Worm (Caenorhabditis elegans) whole organism, L4 larva: ENCODE results near the gene C37C3.10.

Experiments
- F10B5.3 ChIP-seq: sonication (generic microtip); optimal IDR thresholded peaks from 2 replicates; lab custom pipeline; 2016; ENCODE audit warnings: mild to moderate bottlenecking, missing genetic modification characterization, missing compliant biosample characterization
- F37D6.2 ChIP-seq: sonication (generic microtip); optimal IDR thresholded peaks from 2 replicates; lab custom pipeline; 2016; ENCODE audit warnings: mild to moderate bottlenecking, missing genetic modification characterization, missing compliant biosample characterization
- R02D3.7 ChIP-seq: fragments of 150-350 bp; sonication (generic microtip); optimal IDR thresholded peaks from 3 replicates; lab custom pipeline; 2014; ENCODE audit warnings: missing biosample characterization, missing genetic modification characterization
- T26A8.4 ChIP-seq: fragments of 200-800 bp; sonication (Bioruptor generic); IDR thresholded peaks from 2 replicates; pipeline ENCODE4 v1.3.6; 2022; ENCODE audit warnings: missing genetic modification characterization, missing compliant biosample characterization
- Y105C5A.15 ChIP-seq: fragments of 200-800 bp; sonication (Bioruptor generic); IDR thresholded peaks from 2 replicates; pipeline ENCODE4 v1.3.6; 2022; ENCODE audit warnings: missing genetic modification characterization, missing compliant biosample characterization
- Y5F2A.4 ChIP-seq: fragments of 200-800 bp; sonication (Bioruptor generic); optimal IDR thresholded peaks from 2 replicates; lab custom pipeline; 2018; ENCODE audit warnings: mild to moderate bottlenecking, missing genetic modification characterization, missing compliant biosample characterization
- Y75B8A.6 ChIP-seq: fragments of 200-800 bp; sonication (Bioruptor generic); IDR thresholded peaks from 2 replicates; pipeline ENCODE4 v1.3.6; 2022; ENCODE audit warnings: missing genetic modification reagents, missing genetic modification characterization, missing compliant biosample characterization
- ZK337.2 ChIP-seq: fragments of 200-800 bp; sonication (Bioruptor generic); IDR thresholded peaks from 2 replicates; pipeline ENCODE4 v1.3.6; 2022; ENCODE audit warnings: missing genetic modification reagents, missing genetic modification characterization, missing compliant biosample characterization
- ZK546.5 ChIP-seq, 2 experiments: sonication (generic microtip); optimal IDR thresholded peaks; 2 replicates each; lab custom pipeline; 2017; ENCODE audit warnings: missing biosample characterization in 2 of 2, missing genetic modification characterization in 2 of 2
- ceh-32 ChIP-seq: sonication (generic microtip); optimal IDR thresholded peaks from 2 replicates; lab custom pipeline; 2016; ENCODE audit warnings: mild to moderate bottlenecking, missing genetic modification characterization, missing compliant biosample characterization; ENCODE audit not compliant: poor library complexity
- ceh-62 ChIP-seq: sonication (generic microtip); optimal IDR thresholded peaks from 2 replicates; lab custom pipeline; 2017; ENCODE audit warnings: missing biosample characterization, missing genetic modification characterization
- daf-12 ChIP-seq: fragments of 150-350 bp; optimal IDR thresholded peaks from 2 replicates; lab custom pipeline; 2014; ENCODE audit warnings: missing biosample characterization, missing genetic modification reagents, missing genetic modification characterization
- daf-16 ChIP-seq, 3 experiments: sonication (generic microtip); optimal IDR thresholded peaks; 2 replicates each; lab custom pipeline; 2016 to 2017; ENCODE audit warnings: missing genetic modification characterization in 3 of 3, missing genetic modification reagents in 3 of 3, mild to moderate bottlenecking in 2 of 3, missing compliant biosample characterization in 2 of 3, missing biosample characterization in 1 of 3, moderate library complexity in 1 of 3
- daf-8 ChIP-seq: fragments of 200-800 bp; sonication (Bioruptor generic); IDR thresholded peaks from 2 replicates; pipeline ENCODE4 v1.3.6; 2022; ENCODE audit warnings: missing genetic modification characterization, missing compliant biosample characterization
- dmd-6 ChIP-seq: fragments of 200-800 bp; sonication (Bioruptor generic); IDR thresholded peaks from 2 replicates; pipeline ENCODE4 v1.3.6; 2022; ENCODE audit warnings: missing genetic modification reagents, missing genetic modification characterization, missing compliant biosample characterization
- dve-1 ChIP-seq: sonication (generic microtip); optimal IDR thresholded peaks from 2 replicates; lab custom pipeline; 2017; ENCODE audit warnings: antibody characterized with exemption, mild to moderate bottlenecking, missing genetic modification characterization, missing compliant biosample characterization; ENCODE audit not compliant: insufficient read depth
- gei-8 ChIP-seq: fragments of 200-800 bp; sonication (Bioruptor generic); optimal IDR thresholded peaks from 2 replicates; lab custom pipeline; 2018; ENCODE audit warnings: mild to moderate bottlenecking, missing genetic modification characterization, missing compliant biosample characterization
- hlh-30 ChIP-seq: sonication (generic microtip); optimal IDR thresholded peaks from 2 replicates; lab custom pipeline; 2017; ENCODE audit warnings: antibody characterized with exemption, mild to moderate bottlenecking, missing genetic modification characterization, missing compliant biosample characterization; ENCODE audit not compliant: insufficient read depth
- hmg-1.1 ChIP-seq: fragments of 200-800 bp; sonication (Bioruptor generic); IDR thresholded peaks from 2 replicates; pipeline ENCODE4 v1.3.6; 2022; ENCODE audit warnings: missing genetic modification reagents, missing genetic modification characterization, missing compliant biosample characterization
- jun-1 ChIP-seq: fragments of 150-350 bp; optimal IDR thresholded peaks from 2 replicates; lab custom pipeline; 2014; ENCODE audit warnings: missing biosample characterization, missing genetic modification reagents, missing genetic modification characterization
- lin-13 ChIP-seq: fragments of 150-350 bp; optimal IDR thresholded peaks from 2 replicates; lab custom pipeline; 2014; ENCODE audit warnings: missing biosample characterization, missing genetic modification reagents, missing genetic modification characterization
- lin-15B ChIP-seq: fragments of 150-350 bp; sonication (generic microtip); optimal IDR thresholded peaks from 3 replicates; lab custom pipeline; 2014; ENCODE audit warnings: missing biosample characterization, missing genetic modification characterization
- lin-38 ChIP-seq: fragments of 200-800 bp; sonication (Bioruptor generic); IDR thresholded peaks from 2 replicates; pipeline ENCODE4 v1.3.6; 2022; ENCODE audit warnings: missing genetic modification reagents, missing genetic modification characterization, missing compliant biosample characterization
- lin-39 ChIP-seq: fragments of 150-350 bp; optimal IDR thresholded peaks from 2 replicates; lab custom pipeline; 2014; ENCODE audit warnings: missing biosample characterization, missing genetic modification reagents, missing genetic modification characterization
- lsy-2 ChIP-seq, 2 experiments: fragments of 150-350 bp in 1 of 2; sonication (generic microtip) in 1 of 2; optimal IDR thresholded peaks; 2 replicates each; lab custom pipeline; 2014 to 2017; ENCODE audit warnings: missing biosample characterization in 2 of 2, missing genetic modification characterization in 2 of 2
- mes-2 ChIP-seq: sonication (generic microtip); optimal IDR thresholded peaks from 2 replicates; lab custom pipeline; 2016; ENCODE audit warnings: missing genotype, mild to moderate bottlenecking, missing genetic modification characterization, missing compliant biosample characterization; ENCODE audit not compliant: poor library complexity, severe bottlenecking
- nhr-25 ChIP-seq: sonication (generic microtip); optimal IDR thresholded peaks from 2 replicates; lab custom pipeline; 2017; ENCODE audit warnings: missing genetic modification characterization, mild to moderate bottlenecking, missing compliant biosample characterization, antibody characterized with exemption, moderate library complexity, borderline replicate concordance; ENCODE audit not compliant: insufficient read depth
- nhr-28 ChIP-seq: fragments of 150-350 bp; optimal IDR thresholded peaks from 2 replicates; lab custom pipeline; 2014; ENCODE audit warnings: missing biosample characterization, missing genetic modification characterization
- nhr-6 ChIP-seq: fragments of 150-350 bp; optimal IDR thresholded peaks from 2 replicates; lab custom pipeline; 2014; ENCODE audit warnings: missing biosample characterization, missing genetic modification characterization
- nhr-76 ChIP-seq: fragments of 150-350 bp; optimal IDR thresholded peaks from 2 replicates; lab custom pipeline; 2014; ENCODE audit warnings: missing biosample characterization, missing genetic modification characterization
- saeg-2 ChIP-seq: fragments of 200-800 bp; sonication (Bioruptor generic); IDR thresholded peaks from 2 replicates; pipeline ENCODE4 v1.3.6; 2022; ENCODE audit warnings: missing genetic modification reagents, missing genetic modification characterization, missing compliant biosample characterization
- skn-1 ChIP-seq: fragments of 150-350 bp; optimal IDR thresholded peaks from 2 replicates; lab custom pipeline; 2014; ENCODE audit warnings: missing biosample characterization, missing genetic modification characterization
- snpc-1.2 ChIP-seq: fragments of 200-800 bp; sonication (Bioruptor generic); IDR thresholded peaks from 2 replicates; pipeline ENCODE4 v1.3.6; 2022; ENCODE audit warnings: missing genetic modification reagents, missing genetic modification characterization, missing compliant biosample characterization
- snpc-4 ChIP-seq: fragments of 150-350 bp; optimal IDR thresholded peaks from 2 replicates; lab custom pipeline; 2014; ENCODE audit warnings: missing biosample characterization, missing genetic modification characterization
- spr-3 ChIP-seq: fragments of 200-800 bp; sonication (Bioruptor generic); optimal IDR thresholded peaks from 2 replicates; lab custom pipeline; 2018; ENCODE audit warnings: mild to moderate bottlenecking, missing genetic modification characterization, missing compliant biosample characterization
- tra-1 ChIP-seq: fragments of 200-800 bp; sonication (Bioruptor generic); IDR thresholded peaks from 2 replicates; pipeline ENCODE4 v1.3.6; 2022; ENCODE audit warnings: missing genetic modification reagents, missing genetic modification characterization, missing compliant biosample characterization
- unc-39 ChIP-seq: sonication (generic microtip); optimal IDR thresholded peaks from 2 replicates; lab custom pipeline; 2017; ENCODE audit warnings: missing biosample characterization, missing genetic modification characterization
- vab-7 ChIP-seq: fragments of 200-800 bp; sonication (Bioruptor generic); IDR thresholded peaks from 2 replicates; pipeline ENCODE4 v1.3.6; 2022; ENCODE audit warnings: missing genetic modification reagents, missing genetic modification characterization, missing compliant biosample characterization
- ztf-7 ChIP-seq: fragments of 150-350 bp; optimal IDR thresholded peaks from 2 replicates; lab custom pipeline; 2014; ENCODE audit warnings: missing biosample characterization, missing genetic modification characterization

The C37C3.10 gene

DNA sequence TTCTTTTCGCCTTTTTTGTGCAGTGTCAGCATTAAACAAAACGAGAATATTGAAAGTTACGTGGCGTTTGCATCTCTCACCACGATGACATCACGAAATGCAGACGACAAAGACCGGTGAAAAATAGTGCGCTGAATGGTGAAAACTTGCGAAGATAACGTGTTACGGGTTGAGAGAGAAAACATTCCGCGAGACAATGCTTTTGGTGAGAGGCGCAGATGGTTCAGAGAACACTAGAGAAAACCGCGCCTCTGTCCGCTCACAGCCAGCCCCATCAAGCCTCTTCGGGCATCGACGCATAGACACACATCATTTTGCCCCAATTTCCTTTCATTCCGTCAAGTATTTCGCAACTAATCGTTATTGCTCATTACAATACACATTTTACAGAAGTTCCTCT, 8.3 kb downstream of the C37C3.10 start, which contains the start of the genes C37C3.9 and C37C3.18 (continued):
- TF ChIP-seq vab-7 (GFP tag; lab: Robert Waterston, UW) (no peak), lin-38 (GFP tag; lab: Robert Waterston, UW) (peak; percentile 58), ZK337.2 (GFP tag; lab: Robert Waterston, UW) (no peak), F10B5.3 (tag; lab: Kevin White, UChicago) (no peak), dmd-6 (peak; percentile 84), dve-1 (peak; percentile 88), T26A8.4 (peak; percentile 68), daf-12 (tag; lab: Kevin White, UChicago) (no peak), nhr-28 (tag; lab: Kevin White, UChicago) (peak; percentile 83), lin-39 (tag; lab: Kevin White, UChicago) (no peak), gei-8 (GFP tag; lab: Kevin White, UChicago) (no peak), saeg-2 (no peak), snpc-4 (tag; lab: Kevin White, UChicago) (peak; percentile 72), ztf-7 (tag; lab: Kevin White, UChicago) (peak; percentile 64), hmg-1.1 (GFP tag; lab: Robert Waterston, UW) (peak; percentile 90), daf-8 (GFP tag; lab: Robert Waterston, UW) (no peak), nhr-76 (tag; lab: Kevin White, UChicago) (no peak), skn-1 (tag; lab: Kevin White, UChicago) (no peak), nhr-25 (tag; lab: Kevin White, UChicago) (peak; percentile 37), Y75B8A.6 (GFP tag; lab: Robert Waterston, UW) (no peak), lin-15B (tag; lab: Kevin White, UChicago) (no peak), ceh-32 (tag; lab: Kevin White, UChicago) (no peak), F37D6.2 (tag; lab: Kevin White, UChicago) (peak; percentile 12), hlh-30 (peak; percentile 76), snpc-1.2 (no peak), mes-2 (tag; lab: Kevin White, UChicago) (peak; percentile 72), tra-1 (GFP tag; lab: Robert Waterston, UW) (no peak; the same call in 1 of the 2 replicates), unc-39 (no peak), lin-13 (GFP tag; lab: Kevin White, UChicago) (peak; percentile 78), ceh-62 (tag; lab: Kevin White, UChicago) (no peak), Y105C5A.15 (GFP tag; lab: Robert Waterston, UW) (no peak), spr-3 (GFP tag; lab: Kevin White, UChicago) (no peak), Y5F2A.4 (GFP tag; lab: Kevin White, UChicago) (no peak), R02D3.7 (tag; lab: Kevin White, UChicago) (no peak)
- TF ChIP-seq, all 104 proteins: peak for 45

DNA sequence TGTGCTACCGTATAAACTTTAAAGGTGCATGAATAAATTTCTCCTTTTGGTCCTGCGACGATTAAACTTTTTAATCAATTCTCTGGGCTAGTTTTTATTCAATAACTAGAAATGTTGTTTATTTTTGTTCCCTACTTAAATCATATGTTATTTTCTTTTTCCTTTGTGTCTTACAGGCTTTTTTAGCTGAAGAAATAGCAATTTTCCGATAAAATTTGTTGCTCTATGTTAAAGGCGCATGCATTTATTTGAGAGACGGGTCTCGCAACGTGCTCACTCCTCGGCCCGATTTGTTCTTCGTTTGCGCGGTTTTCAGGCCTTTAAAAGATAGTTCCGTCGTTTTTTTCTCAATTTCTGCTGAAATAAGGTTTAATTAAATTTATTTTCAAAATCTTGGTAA, 9.0 kb downstream of the C37C3.10 start:
- TF ChIP-seq nhr-6 (peak; percentile 52), daf-16 (GFP tag; optimal IDR thresholded peaks at IDR 0.05; lab: Kevin White, UChicago) (no peak), daf-16 (tag; optimal IDR thresholded peaks at IDR 0.05; lab: Kevin White, UChicago) (peak; percentile 25), hmg-1.1 (GFP tag; lab: Robert Waterston, UW) (0 out of 2 replicates have a peak, but pooled peaks have one; percentile 34), mes-2 (tag; lab: Kevin White, UChicago) (peak; percentile 24), ZK546.5 (tag; optimal IDR thresholded peaks at IDR 0.05; lab: Kevin White, UChicago) (no peak), lsy-2 (tag; optimal IDR thresholded peaks at IDR 0.05; lab: Kevin White, UChicago) (peak in 1 of 2 experiments; percentile 27), jun-1 (tag; lab: Kevin White, UChicago) (no peak), vab-7 (GFP tag; lab: Robert Waterston, UW) (no peak), lin-38 (GFP tag; lab: Robert Waterston, UW) (0 out of 2 replicates have a peak, but pooled peaks have one; percentile 22)
